Fruit fly (Drosophila melanogaster) whole organism, larva: ENCODE data around the gene CG1271.

Experiments used
- noc ChIP-seq: fragments of 200-800 bp; sonication (Bioruptor generic); optimal IDR thresholded peaks from 3 replicates; lab custom pipeline; 2019; ENCODE audit warnings: missing biosample characterization, mild to moderate bottlenecking, missing genetic modification characterization, moderate library complexity

CG1271 gene

dm6 chr3L:3102506-3103023 is 50.3 kb downstream of the CG1271 start:
- no peak for TF ChIP-seq noc (tag; lab: Kevin White, UChicago)
